Fruit fly (Drosophila melanogaster) whole organism, embryonic: ENCODE data around the gene Cyp12a5.
A peak's percentile ranks its signal among the peaks of the same experiment; 100 is the strongest.

Experiments
- CG10321 ChIP-seq: fragments of 200-800 bp; sonication (Bioruptor generic); IDR thresholded peaks from 2 replicates; pipeline ENCODE4 v1.3.6; 2022; ENCODE audit warnings: missing biosample characterization, missing genetic modification characterization
- CG10654 ChIP-seq: fragments of 200-800 bp; sonication (Bioruptor generic); optimal IDR thresholded peaks from 2 replicates; lab custom pipeline; 2016; ENCODE audit warnings: missing biosample characterization, missing genetic modification characterization
- CG11504 ChIP-seq: fragments of 200-800 bp; sonication (Bioruptor generic); optimal IDR thresholded peaks from 3 replicates; lab custom pipeline; 2019; ENCODE audit warnings: missing biosample characterization, mild to moderate bottlenecking, missing genetic modification characterization, moderate library complexity
- CG12104 ChIP-seq: fragments of 200-800 bp; sonication (Bioruptor generic); optimal IDR thresholded peaks from 3 replicates; lab custom pipeline; 2016; ENCODE audit warnings: missing biosample characterization, missing genetic modification characterization
- CG12744 ChIP-seq: fragments of 200-800 bp; sonication (Bioruptor generic); optimal IDR thresholded peaks from 2 replicates; lab custom pipeline; 2016; ENCODE audit warnings: missing biosample characterization, missing genetic modification characterization
- CG13287 ChIP-seq: fragments of 200-800 bp; sonication (Bioruptor generic); IDR thresholded peaks from 2 replicates; pipeline ENCODE4 v1.3.6; 2022; ENCODE audit warnings: missing biosample characterization, missing genetic modification characterization; ENCODE audit not compliant: partially characterized antibody
- CG14860 ChIP-seq: fragments of 200-800 bp; sonication (Bioruptor generic); IDR thresholded peaks from 3 replicates; pipeline ENCODE4 v1.3.6; 2022; ENCODE audit warnings: missing biosample characterization, missing genetic modification characterization; ENCODE audit not compliant: partially characterized antibody
- CG16813 ChIP-seq: fragments of 200-800 bp; sonication (Bioruptor generic); IDR thresholded peaks from 3 replicates; pipeline ENCODE4 v1.3.6; 2022; ENCODE audit warnings: missing biosample characterization, missing genetic modification characterization; ENCODE audit not compliant: partially characterized antibody
- CG17359 ChIP-seq: fragments of 200-800 bp; sonication (Bioruptor generic); optimal IDR thresholded peaks from 3 replicates; lab custom pipeline; 2018; ENCODE audit warnings: missing biosample characterization, mild to moderate bottlenecking, missing genetic modification characterization, moderate library complexity
- CG1792 ChIP-seq: fragments of 200-800 bp; sonication (Bioruptor generic); optimal IDR thresholded peaks from 2 replicates; lab custom pipeline; 2016; ENCODE audit warnings: missing biosample characterization, missing genetic modification characterization
- CG18599 ChIP-seq: fragments of 200-800 bp; sonication (Bioruptor generic); optimal IDR thresholded peaks from 3 replicates; lab custom pipeline; 2017; ENCODE audit warnings: missing biosample characterization, missing genetic modification characterization, mild to moderate bottlenecking, moderate library complexity, missing genetic modification reagents
- CG18764 ChIP-seq: fragments of 200-800 bp; sonication (Bioruptor generic); optimal IDR thresholded peaks from 3 replicates; lab custom pipeline; 2016; ENCODE audit warnings: missing biosample characterization, missing genetic modification characterization
- CG4404 ChIP-seq: fragments of 200-800 bp; sonication (Bioruptor generic); IDR thresholded peaks from 2 replicates; pipeline ENCODE4 v1.3.6; 2022; ENCODE audit warnings: missing biosample characterization, missing genetic modification characterization
- CG4707 ChIP-seq: fragments of 200-800 bp; sonication (Bioruptor generic); optimal IDR thresholded peaks from 2 replicates; lab custom pipeline; 2018; ENCODE audit warnings: missing biosample characterization, mild to moderate bottlenecking, missing genetic modification characterization, moderate library complexity
- CG4854 ChIP-seq: fragments of 200-800 bp; sonication (Bioruptor generic); optimal IDR thresholded peaks from 2 replicates; lab custom pipeline; 2016; ENCODE audit warnings: missing biosample characterization, missing genetic modification characterization, inconsistent platforms
- CG5245 ChIP-seq: fragments of 200-800 bp; sonication (Bioruptor generic); optimal IDR thresholded peaks from 3 replicates; lab custom pipeline; 2016; ENCODE audit warnings: missing biosample characterization, missing genetic modification characterization
- CG6683 ChIP-seq: fragments of 200-800 bp; sonication (Bioruptor generic); optimal IDR thresholded peaks from 2 replicates; lab custom pipeline; 2017; ENCODE audit warnings: missing biosample characterization, mild to moderate bottlenecking, missing genetic modification characterization, missing genetic modification reagents
- CG6689 ChIP-seq: fragments of 200-800 bp; sonication (Bioruptor generic); IDR thresholded peaks from 2 replicates; pipeline ENCODE4 v1.3.6; 2022; ENCODE audit warnings: missing biosample characterization, missing genetic modification characterization
- CG6791 ChIP-seq: fragments of 200-800 bp; sonication (Bioruptor generic); IDR thresholded peaks from 3 replicates; pipeline ENCODE4 v1.3.6; 2022; ENCODE audit warnings: missing biosample characterization, missing genetic modification characterization; ENCODE audit not compliant: partially characterized antibody
- CG7556 ChIP-seq: fragments of 200-800 bp; sonication (Bioruptor generic); optimal IDR thresholded peaks from 2 replicates; lab custom pipeline; 2017; ENCODE audit warnings: missing biosample characterization, mild to moderate bottlenecking, missing genetic modification characterization
- CG7839 ChIP-seq: fragments of 200-800 bp; sonication (Bioruptor generic); optimal IDR thresholded peaks from 3 replicates; lab custom pipeline; 2018; ENCODE audit warnings: missing biosample characterization, mild to moderate bottlenecking, missing genetic modification characterization, moderate library complexity
- CG8089 ChIP-seq: fragments of 200-800 bp; sonication (Bioruptor generic); optimal IDR thresholded peaks from 3 replicates; lab custom pipeline; 2016; ENCODE audit warnings: missing biosample characterization, missing genetic modification characterization
- CG8765 ChIP-seq: fragments of 200-800 bp; sonication (Bioruptor generic); IDR thresholded peaks from 2 replicates; pipeline ENCODE4 v1.3.6; 2022; ENCODE audit warnings: missing biosample characterization, missing genetic modification characterization
- CkIIα-i1 ChIP-seq: fragments of 200-800 bp; sonication (Bioruptor generic); IDR thresholded peaks from 2 replicates; pipeline ENCODE4 v1.3.6; 2022; ENCODE audit warnings: missing biosample characterization, missing genetic modification characterization
- CoRest ChIP-seq: fragments of 200-800 bp; sonication (Bioruptor generic); optimal IDR thresholded peaks from 3 replicates; lab custom pipeline; 2018; ENCODE audit warnings: missing biosample characterization, mild to moderate bottlenecking, missing genetic modification characterization, moderate library complexity
- Dad ChIP-seq: fragments of 200-800 bp; sonication (Bioruptor generic); optimal IDR thresholded peaks from 3 replicates; lab custom pipeline; 2016; ENCODE audit warnings: missing biosample characterization, missing genetic modification characterization
- Deaf1 ChIP-seq: fragments of 200-800 bp; optimal IDR thresholded peaks from 3 replicates; lab custom pipeline; 2019; ENCODE audit warnings: missing biosample characterization, mild to moderate bottlenecking, missing genetic modification characterization, moderate library complexity
- Ets65A ChIP-seq: fragments of 200-800 bp; sonication (Bioruptor generic); peaks from one replicate; lab custom pipeline; 2016; ENCODE audit warnings: missing biosample characterization, missing genetic modification characterization
- H2.0 ChIP-seq: fragments of 200-800 bp; sonication (Bioruptor generic); IDR thresholded peaks from 2 replicates; pipeline ENCODE4 v1.3.6; 2022; ENCODE audit warnings: missing biosample characterization, missing genetic modification characterization
- Hr3 ChIP-seq: fragments of 200-800 bp; sonication (Bioruptor generic); optimal IDR thresholded peaks from 3 replicates; lab custom pipeline; 2016; ENCODE audit warnings: missing biosample characterization, missing genetic modification characterization
- Kr ChIP-seq: fragments of 200-800 bp; sonication (Bioruptor generic); optimal IDR thresholded peaks from 2 replicates; lab custom pipeline; 2017; ENCODE audit warnings: missing biosample characterization, mild to moderate bottlenecking, missing genetic modification characterization
- Lpt ChIP-seq: fragments of >200 bp; optimal IDR thresholded peaks from 2 replicates; lab custom pipeline; 2018; ENCODE audit warnings: missing biosample characterization, missing genetic modification characterization
- MBD-R2 ChIP-seq: fragments of 200-800 bp; sonication (Bioruptor generic); IDR thresholded peaks from 2 replicates; pipeline ENCODE4 v1.3.6; 2022; ENCODE audit warnings: missing biosample characterization, missing genetic modification characterization
- Opbp ChIP-seq: fragments of 200-800 bp; sonication (Bioruptor generic); IDR thresholded peaks from 3 replicates; pipeline ENCODE4 v1.3.6; 2022; ENCODE audit warnings: missing biosample characterization, missing genetic modification characterization; ENCODE audit not compliant: partially characterized antibody
- amos ChIP-seq: fragments of 200-800 bp; sonication (Bioruptor generic); IDR thresholded peaks from 2 replicates; pipeline ENCODE4 v1.3.6; 2022; ENCODE audit warnings: missing biosample characterization, missing genetic modification characterization; ENCODE audit not compliant: partially characterized antibody
- ara ChIP-seq: fragments of 200-800 bp; sonication (Bioruptor generic); IDR thresholded peaks from 2 replicates; pipeline ENCODE4 v1.3.6; 2022; ENCODE audit warnings: missing biosample characterization, missing genetic modification characterization
- dati ChIP-seq: fragments of 200-800 bp; sonication (Bioruptor generic); IDR thresholded peaks from 2 replicates; pipeline ENCODE4 v1.3.6; 2022; ENCODE audit warnings: missing biosample characterization, missing genetic modification characterization
- en ChIP-seq: fragments of 200-800 bp; sonication (Bioruptor generic); optimal IDR thresholded peaks from 2 replicates; lab custom pipeline; 2016; ENCODE audit warnings: missing biosample characterization, missing genetic modification characterization
- gro ChIP-seq: fragments of 200-800 bp; sonication (Bioruptor generic); optimal IDR thresholded peaks from 2 replicates; lab custom pipeline; 2016; ENCODE audit warnings: missing biosample characterization, missing genetic modification characterization
- gsb-n ChIP-seq: fragments of 200-800 bp; sonication (Bioruptor generic); optimal IDR thresholded peaks from 3 replicates; lab custom pipeline; 2018; ENCODE audit warnings: missing biosample characterization, mild to moderate bottlenecking, missing genetic modification characterization
- mirr ChIP-seq: fragments of 200-800 bp; sonication (Bioruptor generic); optimal IDR thresholded peaks from 3 replicates; lab custom pipeline; 2018; ENCODE audit warnings: missing biosample characterization, mild to moderate bottlenecking, missing genetic modification characterization
- nerfin-1 ChIP-seq: fragments of 200-800 bp; sonication (Bioruptor generic); optimal IDR thresholded peaks from 3 replicates; lab custom pipeline; 2019; ENCODE audit warnings: missing biosample characterization, mild to moderate bottlenecking, missing genetic modification characterization, moderate library complexity
- oc ChIP-seq: fragments of 200-800 bp; sonication (Bioruptor generic); optimal IDR thresholded peaks from 2 replicates; lab custom pipeline; 2018; ENCODE audit warnings: missing biosample characterization, mild to moderate bottlenecking, missing genetic modification characterization, moderate library complexity
- peb ChIP-seq: fragments of 200-800 bp; sonication (Bioruptor generic); IDR thresholded peaks from 2 replicates; pipeline ENCODE4 v1.3.6; 2022; ENCODE audit warnings: missing biosample characterization, missing genetic modification characterization
- salm ChIP-seq: fragments of 200-800 bp; sonication (Bioruptor generic); optimal IDR thresholded peaks from 2 replicates; lab custom pipeline; 2018; ENCODE audit warnings: missing biosample characterization, mild to moderate bottlenecking, missing genetic modification characterization
- sna ChIP-seq: fragments of 200-800 bp; sonication (Bioruptor generic); IDR thresholded peaks from 2 replicates; pipeline ENCODE4 v1.3.6; 2022; ENCODE audit warnings: missing biosample characterization, missing genetic modification characterization; ENCODE audit not compliant: partially characterized antibody
- so ChIP-seq: fragments of 200-800 bp; sonication (Bioruptor generic); IDR thresholded peaks from 3 replicates; pipeline ENCODE4 v1.3.6; 2022; ENCODE audit warnings: missing biosample characterization, missing genetic modification characterization
- stwl ChIP-seq: fragments of 200-800 bp; sonication (Bioruptor generic); optimal IDR thresholded peaks from 3 replicates; lab custom pipeline; 2018; ENCODE audit warnings: missing biosample characterization, mild to moderate bottlenecking, missing genetic modification characterization, moderate library complexity
- tin ChIP-seq: fragments of 200-800 bp; sonication (Bioruptor generic); optimal IDR thresholded peaks from 3 replicates; lab custom pipeline; 2016; ENCODE audit warnings: missing biosample characterization, missing genetic modification characterization
- tio ChIP-seq: fragments of 200-800 bp; sonication (Bioruptor generic); optimal IDR thresholded peaks from 2 replicates; lab custom pipeline; 2017; ENCODE audit warnings: missing biosample characterization, missing genetic modification characterization, inconsistent platforms
- tna ChIP-seq: fragments of 200-800 bp; sonication (Bioruptor generic); IDR thresholded peaks from 2 replicates; pipeline ENCODE4 v1.3.6; 2022; ENCODE audit warnings: missing biosample characterization, missing genetic modification characterization; ENCODE audit not compliant: partially characterized antibody
- vnd ChIP-seq: fragments of 200-800 bp; sonication (Bioruptor generic); IDR thresholded peaks from 3 replicates; pipeline ENCODE4 v1.3.6; 2022; ENCODE audit warnings: missing biosample characterization, missing genetic modification characterization; ENCODE audit not compliant: partially characterized antibody

Gene Cyp12a5

DNA sequence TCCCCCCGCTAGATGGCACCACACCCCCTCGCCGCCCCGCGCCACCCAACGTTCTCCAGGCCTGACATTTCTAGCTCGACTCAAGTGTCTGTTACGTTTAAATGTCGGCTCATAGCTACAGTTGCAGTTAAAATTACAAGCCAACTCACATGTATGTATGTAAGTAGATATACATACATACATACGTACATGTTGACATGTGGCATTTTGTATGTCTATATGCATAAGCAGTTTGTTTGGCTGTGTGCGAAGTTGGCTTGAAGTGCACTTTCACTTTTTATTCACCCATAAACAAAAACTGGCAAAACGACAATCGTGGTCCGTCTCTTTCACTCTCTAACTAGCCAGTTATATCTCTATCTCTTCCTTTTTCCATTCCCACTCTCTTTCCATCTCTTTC lies 50.4 kb downstream of the Cyp12a5 start:
- no peak for TF ChIP-seq CkIIα-i1 (GFP tag; lab: Robert Waterston, UW)
- TF ChIP-seq Dad (GFP tag; lab: Kevin White, UChicago): no peak
- TF ChIP-seq Lpt (GFP tag; lab: Kevin White, UChicago): no peak
- TF ChIP-seq Ets65A (GFP tag; lab: Kevin White, UChicago): no peak
- no peak for TF ChIP-seq stwl (tag; lab: Kevin White, UChicago)
- TF ChIP-seq Deaf1 (tag; lab: Kevin White, UChicago): no peak
- peak; percentile 31 for TF ChIP-seq CG4707 (GFP tag; lab: Kevin White, UChicago)
- TF ChIP-seq CG8089 (GFP tag; lab: Kevin White, UChicago): no peak
- TF ChIP-seq CG18599 (GFP tag; lab: Kevin White, UChicago): no peak
- TF ChIP-seq CG8765 (GFP tag; lab: Robert Waterston, UW): no peak
- no peak for TF ChIP-seq CG13287 (GFP tag; lab: Robert Waterston, UW)
- no peak for TF ChIP-seq CG4854
- no peak for TF ChIP-seq CG10321 (GFP tag; lab: Robert Waterston, UW)
- no peak for TF ChIP-seq CG4404 (GFP tag; lab: Robert Waterston, UW)
- no peak for TF ChIP-seq Kr
- TF ChIP-seq CG12104 (GFP tag; lab: Kevin White, UChicago): no peak
- no peak for TF ChIP-seq tna (GFP tag; lab: Robert Waterston, UW)
- no peak for TF ChIP-seq salm (tag; lab: Kevin White, UChicago)
- no peak for TF ChIP-seq sna (GFP tag; lab: Robert Waterston, UW)
- no peak for TF ChIP-seq Opbp
- no peak for TF ChIP-seq CG6683 (GFP tag; lab: Kevin White, UChicago)
- TF ChIP-seq CG14860 (GFP tag; lab: Robert Waterston, UW): no peak
- TF ChIP-seq dati (GFP tag; lab: Robert Waterston, UW): no peak
- TF ChIP-seq CG5245 (GFP tag; lab: Kevin White, UChicago): no peak
- no peak for TF ChIP-seq CG16813 (GFP tag; lab: Robert Waterston, UW)
- no peak for TF ChIP-seq CG12744
- TF ChIP-seq CoRest (tag; lab: Kevin White, UChicago): no peak
- TF ChIP-seq so (GFP tag; lab: Robert Waterston, UW): no peak
- TF ChIP-seq ara (GFP tag; lab: Robert Waterston, UW): peak; percentile 45
- TF ChIP-seq mirr: no peak
- TF ChIP-seq CG6791 (GFP tag; lab: Robert Waterston, UW): no peak
- peak; percentile 74 for TF ChIP-seq CG17359 (tag; lab: Kevin White, UChicago)
- no peak for TF ChIP-seq CG6689 (GFP tag; lab: Robert Waterston, UW)
- TF ChIP-seq nerfin-1 (tag; lab: Kevin White, UChicago): peak; percentile 17
- no peak for TF ChIP-seq H2.0 (GFP tag; lab: Robert Waterston, UW)
- peak; percentile 18 for TF ChIP-seq gsb-n (tag; lab: Kevin White, UChicago)
- no peak for TF ChIP-seq CG10654 (GFP tag; lab: Kevin White, UChicago)
- no peak for TF ChIP-seq CG18764
- TF ChIP-seq CG1792 (GFP tag; lab: Kevin White, UChicago): no peak
- TF ChIP-seq tio: no peak
- TF ChIP-seq Hr3 (GFP tag; lab: Kevin White, UChicago): no peak
- TF ChIP-seq tin: no peak
- TF ChIP-seq gro (GFP tag; lab: Kevin White, UChicago): no peak
- TF ChIP-seq CG11504: peak; percentile 10
- TF ChIP-seq CG7839: no peak
- no peak for TF ChIP-seq peb (GFP tag; lab: Robert Waterston, UW)
- TF ChIP-seq MBD-R2 (GFP tag; lab: Robert Waterston, UW): no peak
- TF ChIP-seq en: no peak
- TF ChIP-seq amos (GFP tag; lab: Robert Waterston, UW): no peak
- no peak for TF ChIP-seq vnd (GFP tag; lab: Robert Waterston, UW)
- TF ChIP-seq CG7556: no peak
- peak; percentile 56 for TF ChIP-seq oc (tag; lab: Kevin White, UChicago)
